Worm (Caenorhabditis elegans) whole organism, early embryonic: ENCODE results near the gene H28G03.2.

Experiments used
- B0310.2 ChIP-seq: sonication (generic microtip); optimal IDR thresholded peaks from 2 replicates; lab custom pipeline; 2016; ENCODE audit warnings: mild to moderate bottlenecking, missing genetic modification characterization, missing compliant biosample characterization
- aly-1 ChIP-seq: sonication (generic microtip); optimal IDR thresholded peaks from 2 replicates; lab custom pipeline; 2016; ENCODE audit warnings: missing genetic modification characterization, missing compliant biosample characterization
- ama-1 ChIP-seq: fragments of 150-350 bp; optimal IDR thresholded peaks from 2 replicates; lab custom pipeline; 2014
- ceh-13 ChIP-seq: fragments of 200-800 bp; sonication (Bioruptor generic); optimal IDR thresholded peaks from 2 replicates; lab custom pipeline; 2018; ENCODE audit warnings: mild to moderate bottlenecking, missing genetic modification characterization, missing compliant biosample characterization
- ceh-36 ChIP-seq: sonication (generic microtip); optimal IDR thresholded peaks from 2 replicates; lab custom pipeline; 2016; ENCODE audit warnings: missing genetic modification characterization, inconsistent platforms, missing compliant biosample characterization
- flt-1 ChIP-seq: fragments of 200-800 bp; sonication (Bioruptor generic); IDR thresholded peaks from 2 replicates; pipeline ENCODE4 v1.3.6; 2022; ENCODE audit warnings: missing genetic modification characterization, missing compliant biosample characterization
- hmbx-1 ChIP-seq: sonication (generic microtip); optimal IDR thresholded peaks from 2 replicates; lab custom pipeline; 2016; ENCODE audit warnings: mild to moderate bottlenecking, missing genetic modification characterization, missing compliant biosample characterization
- hmg-4 ChIP-seq: fragments of 200-800 bp; sonication (Bioruptor generic); optimal IDR thresholded peaks from 2 replicates; lab custom pipeline; 2018; ENCODE audit warnings: mild to moderate bottlenecking, missing genetic modification characterization, missing compliant biosample characterization
- hnd-1 ChIP-seq: sonication (generic microtip); optimal IDR thresholded peaks from 2 replicates; lab custom pipeline; 2016; ENCODE audit warnings: missing genetic modification characterization, missing compliant biosample characterization
- pes-1 ChIP-seq: fragments of 200-800 bp; sonication (Bioruptor generic); IDR thresholded peaks from 2 replicates; pipeline ENCODE4 v1.3.6; 2022; ENCODE audit warnings: missing genetic modification reagents, missing genetic modification characterization, missing compliant biosample characterization
- sea-1 ChIP-seq: fragments of 200-800 bp; sonication (Bioruptor generic); conservative IDR thresholded peaks from 2 replicates; pipeline ENCODE4 v1.3.6; 2022; ENCODE audit warnings: missing genetic modification characterization, missing compliant biosample characterization
- tbx-11 ChIP-seq: fragments of 200-800 bp; sonication (Bioruptor generic); IDR thresholded peaks from 2 replicates; pipeline ENCODE4 v1.3.6; 2022; ENCODE audit warnings: missing genetic modification characterization, missing compliant biosample characterization
- tbx-37 ChIP-seq: fragments of 200-800 bp; sonication (Bioruptor generic); conservative IDR thresholded peaks from 2 replicates; pipeline ENCODE4 v1.3.6; 2022; ENCODE audit warnings: missing genetic modification reagents, missing genetic modification characterization, missing compliant biosample characterization
- tra-4 ChIP-seq: sonication (generic microtip); optimal IDR thresholded peaks from 2 replicates; lab custom pipeline; 2017; ENCODE audit warnings: missing genetic modification characterization, missing compliant biosample characterization

DNA sequence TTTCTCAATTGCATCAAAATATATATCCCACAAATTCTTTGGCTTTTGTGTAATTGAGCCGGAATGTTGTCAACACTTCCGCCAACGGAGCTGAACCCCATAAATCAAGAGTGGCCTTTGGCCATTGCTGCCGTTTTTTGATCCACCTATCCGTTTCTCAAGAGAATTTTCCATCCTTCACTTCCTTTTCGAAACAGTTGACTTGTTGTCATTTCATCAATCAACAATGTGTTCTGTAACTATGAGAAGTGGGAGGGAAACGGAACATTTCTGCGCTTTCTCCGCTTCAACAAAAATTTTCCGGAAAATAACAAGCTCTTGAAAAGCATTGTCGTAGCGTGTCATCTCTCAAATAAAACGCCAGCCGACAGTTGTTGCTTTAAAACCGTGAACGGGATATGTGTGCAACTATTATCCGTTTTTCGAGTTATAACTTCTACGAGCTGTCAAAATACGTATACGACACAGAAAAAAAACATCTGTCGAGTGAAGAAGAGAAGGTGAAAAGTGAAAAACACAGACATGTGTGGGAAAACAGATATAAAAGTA is 5.7 kb upstream of the H28G03.2 start:
- no peak for TF ChIP-seq ama-1
- no peak for TF ChIP-seq aly-1
- TF ChIP-seq tra-4 (tag; lab: Kevin White, UChicago): no peak
- TF ChIP-seq tbx-11: no peak
- TF ChIP-seq hnd-1 (tag; lab: Kevin White, UChicago): no peak
- no peak for TF ChIP-seq ceh-13 (GFP tag; lab: Kevin White, UChicago)
- no peak for TF ChIP-seq sea-1 (GFP tag; lab: Robert Waterston, UW)
- TF ChIP-seq pes-1: no peak
- no peak for TF ChIP-seq ceh-36 (tag; lab: Kevin White, UChicago)
- TF ChIP-seq hmbx-1 (tag; lab: Kevin White, UChicago): no peak
- no peak for TF ChIP-seq tbx-37 (GFP tag; lab: Robert Waterston, UW)
- TF ChIP-seq hmg-4 (GFP tag; lab: Kevin White, UChicago): no peak
- TF ChIP-seq flt-1 (GFP tag; lab: Robert Waterston, UW): no peak
- TF ChIP-seq B0310.2: no peak
